Worm (Caenorhabditis elegans): ENCODE results near the gene his-32.

DNA sequence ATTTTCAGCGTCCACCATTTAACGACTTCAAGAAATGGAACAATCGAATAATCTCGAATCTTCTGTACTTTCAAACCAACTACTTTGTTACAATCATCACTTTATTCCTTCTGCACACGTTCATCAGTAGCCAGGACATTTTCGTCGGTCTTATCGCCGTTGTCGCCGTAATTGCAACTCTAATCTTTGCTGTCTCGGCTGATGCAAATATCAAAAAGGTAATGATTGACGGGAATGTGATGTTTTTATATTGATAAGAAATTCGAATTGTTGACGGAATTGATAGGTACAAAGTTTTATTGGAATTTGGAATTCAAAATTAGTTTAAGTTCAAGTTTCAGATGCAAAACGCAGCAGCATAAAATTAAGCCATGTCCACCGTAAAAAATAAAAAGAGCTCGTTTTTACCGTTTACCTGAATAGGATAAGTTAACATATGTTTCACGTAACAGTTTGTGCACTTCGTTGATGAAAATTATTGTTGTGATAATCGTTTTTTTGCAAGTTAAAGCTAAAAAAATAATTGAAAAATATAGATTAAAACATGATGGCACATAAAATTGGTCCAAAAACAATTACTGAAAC, 46.3 kb downstream of the his-32 start:
- TF ChIP-seq tab-1 (GFP tag; IDR thresholded peaks at IDR 0.05), result no peak
- TF ChIP-seq ztf-23 (GFP tag; IDR thresholded peaks at IDR 0.05), result no peak
- no peak for TF ChIP-seq flt-1 (GFP tag; IDR thresholded peaks at IDR 0.05)
- TF ChIP-seq ref-1 (GFP tag; conservative IDR thresholded peaks at IDR 0.05), result no peak
- TF ChIP-seq klf-2 (GFP tag; conservative IDR thresholded peaks at IDR 0.05), result no peak
- TF ChIP-seq cog-1 (tag; optimal IDR thresholded peaks at IDR 0.05), result no peak
- TF ChIP-seq med-1 (GFP tag; optimal IDR thresholded peaks at IDR 0.05; ENCODE audit: insufficient read depth), result no peak
- TF ChIP-seq T22C8.4 (GFP tag; IDR thresholded peaks at IDR 0.05), result no peak
- TF ChIP-seq ztf-29 (GFP tag; IDR thresholded peaks at IDR 0.05), result no peak
